Worm (Caenorhabditis elegans): ENCODE data around the gene T16G12.6.
"Not testable (repeated sequence)": the region's sequence is repeated elsewhere in the genome, so short reads cannot be mapped to it uniquely, and the experiment has no call there.

DNA sequence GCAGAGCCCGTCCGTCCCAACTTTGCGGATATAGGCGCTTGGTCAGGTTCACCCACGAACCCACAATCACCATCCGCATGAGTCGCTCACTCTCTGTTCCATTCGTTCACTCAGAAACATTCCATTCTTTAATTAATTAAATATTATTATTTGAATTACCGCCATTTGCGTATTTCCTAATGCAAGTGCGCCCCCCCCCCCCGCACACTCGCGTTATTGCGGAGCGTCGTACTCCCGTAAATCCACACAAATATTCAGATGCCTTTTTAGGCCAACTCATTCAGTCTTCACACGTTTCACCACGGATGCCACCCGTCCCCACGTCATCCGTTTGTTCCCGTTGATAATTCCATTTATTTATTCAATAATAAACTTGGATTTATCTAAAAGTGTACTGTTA is 19.1 kb upstream of the T16G12.6 start, which contains the start of gene T16G12.3:
- not testable (repeated sequence) for TF ChIP-seq pqm-1 (tag; optimal IDR thresholded peaks at IDR 0.05); hlh-15 (tag; optimal IDR thresholded peaks at IDR 0.05); dve-1 (tag; optimal IDR thresholded peaks at IDR 0.05); K02D7.2 (tag; optimal IDR thresholded peaks at IDR 0.05); sox-4 (tag; optimal IDR thresholded peaks at IDR 0.05); mec-3 (tag; optimal IDR thresholded peaks at IDR 0.05; ENCODE audit: borderline replicate concordance); zip-5 (tag; optimal IDR thresholded peaks at IDR 0.05); unc-42 (tag; optimal IDR thresholded peaks at IDR 0.05)

Measured in whole organism, late embryonic.